Fruit fly (Drosophila melanogaster) S2 (cell line): ENCODE measurements around the gene Nplp3.

Experiments used
- CG8478 ChIP-seq: fragments of >200 bp; optimal IDR thresholded peaks from 2 replicates; lab custom pipeline; 2018
- CTCF ChIP-seq, 2 experiments: fragments of >200 bp; optimal IDR thresholded peaks; 2 replicates each; lab custom pipeline; 2018

DNA sequence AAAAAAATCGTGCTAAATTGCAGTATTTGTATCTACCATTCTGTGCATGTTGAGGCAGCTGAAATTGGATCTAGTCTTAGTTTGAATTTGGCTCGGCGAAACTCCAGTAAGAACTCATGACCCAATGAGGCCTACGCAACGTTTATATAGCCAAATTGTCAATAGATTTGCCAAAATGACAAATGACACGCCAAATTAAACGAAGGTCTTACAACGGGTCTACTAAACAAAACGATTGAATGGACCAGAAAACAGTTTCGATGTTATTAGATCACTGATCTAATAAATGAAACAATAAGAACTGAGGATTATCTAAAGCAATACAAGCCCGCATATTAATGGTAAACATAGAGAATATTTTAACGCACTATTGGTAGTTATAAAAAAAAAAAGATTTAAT is 3.3 kb downstream of the Nplp3 start, which contains the start of gene CG42718:
- TF ChIP-seq CG8478 (lab: Kevin White, UChicago) = no peak
- no peak for TF ChIP-seq CTCF (optimal IDR thresholded peaks at IDR 0.05; lab: Kevin White, UChicago)
